Worm (Caenorhabditis elegans) whole organism, L2 larva: Measurements from ENCODE around the gene C10A4.7.

Source experiments
- nhr-77 ChIP-seq: fragments of 150-350 bp; optimal IDR thresholded peaks from 2 replicates; lab custom pipeline; 2014; ENCODE audit warnings: missing biosample characterization, missing genetic modification characterization
- unc-39 ChIP-seq: fragments of 150-350 bp; optimal IDR thresholded peaks from 2 replicates; lab custom pipeline; 2014; ENCODE audit warnings: missing biosample characterization, missing genetic modification characterization

DNA sequence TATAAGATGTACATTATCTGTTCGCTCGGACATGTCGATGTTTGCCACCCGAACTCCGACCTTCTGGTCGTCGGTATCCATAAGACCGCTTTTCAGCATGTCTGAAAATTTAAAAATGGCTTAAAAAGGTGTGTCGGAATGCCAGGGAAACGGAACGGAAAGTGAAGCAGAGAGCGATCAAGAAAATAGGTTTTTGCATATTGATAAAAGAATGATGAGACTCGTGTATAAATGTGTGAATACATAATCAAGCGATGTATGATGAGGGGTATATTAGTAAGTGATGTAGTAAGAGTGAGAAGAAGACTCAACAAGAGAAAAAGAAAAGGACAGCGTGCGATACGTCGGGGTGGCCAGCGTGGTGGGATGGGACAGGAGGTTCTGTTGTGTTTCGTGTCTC lies 27.2 kb upstream of the C10A4.7 start, which contains the start of gene acl-12:
- TF ChIP-seq nhr-77 (tag; lab: Kevin White, UChicago) (no peak), unc-39 (tag; lab: Kevin White, UChicago) (no peak)
